Fruit fly (Drosophila melanogaster): Measurements from ENCODE around the gene CG6763.

Gene CG6763

dm6 chr3R:23314332-23314731 is 30.5 kb downstream of the CG6763 start (continued):
- TF ChIP-seq CG17361 (GFP tag; IDR thresholded peaks at IDR 0.05) = no peak
- TF ChIP-seq cad (GFP tag; optimal IDR thresholded peaks at IDR 0.05) = no peak
- peak; percentile 56 for TF ChIP-seq CG10543 (GFP tag; optimal IDR thresholded peaks at IDR 0.05)
- no peak for TF ChIP-seq luna (GFP tag; optimal IDR thresholded peaks at IDR 0.05)
- TF ChIP-seq CG14965 (GFP tag; optimal IDR thresholded peaks at IDR 0.05; ENCODE audit: borderline replicate concordance) = peak; percentile 28
- TF ChIP-seq ems (GFP tag; optimal IDR thresholded peaks at IDR 0.05) = no peak
- no peak for TF ChIP-seq CG10209 (GFP tag; optimal IDR thresholded peaks at IDR 0.05)
- TF ChIP-seq nerfin-1 (tag; optimal IDR thresholded peaks at IDR 0.05) = peak; percentile 52
- no peak for TF ChIP-seq Dll (GFP tag; IDR thresholded peaks at IDR 0.05; ENCODE audit: partially characterized antibody)
- TF ChIP-seq CG18619 (GFP tag; optimal IDR thresholded peaks at IDR 0.05) = no peak
- TF ChIP-seq Bdp1 (GFP tag; optimal IDR thresholded peaks at IDR 0.05) = no peak
- peak; percentile 61 for TF ChIP-seq Fer1 (GFP tag; optimal IDR thresholded peaks at IDR 0.05)
- TF ChIP-seq CG4854 (GFP tag; optimal IDR thresholded peaks at IDR 0.05) = no peak
- TF ChIP-seq tin (GFP tag; optimal IDR thresholded peaks at IDR 0.05) = no peak
- peak; percentile 56; the same call in 1 of the 2 replicates for TF ChIP-seq onecut (GFP tag; IDR thresholded peaks at IDR 0.05)
- no peak for TF ChIP-seq ase (GFP tag; IDR thresholded peaks at IDR 0.05)
- peak; percentile 48 for TF ChIP-seq unpg (GFP tag; optimal IDR thresholded peaks at IDR 0.05)
- no peak for TF ChIP-seq lola (GFP tag; optimal IDR thresholded peaks at IDR 0.05)
- TF ChIP-seq CG12104 (GFP tag; optimal IDR thresholded peaks at IDR 0.05) = peak; percentile 25
- TF ChIP-seq bsh (GFP tag; optimal IDR thresholded peaks at IDR 0.05) = peak; percentile 27 to 41
- TF ChIP-seq exex (tag; optimal IDR thresholded peaks at IDR 0.05) = peak; percentile 21
- no peak for TF ChIP-seq Hr39 (optimal IDR thresholded peaks at IDR 0.05)
- TF ChIP-seq eve (GFP tag; optimal IDR thresholded peaks at IDR 0.05) = no peak
- TF ChIP-seq lmd (GFP tag; IDR thresholded peaks at IDR 0.05) = no peak
- no peak for TF ChIP-seq Lpt (GFP tag; optimal IDR thresholded peaks at IDR 0.05)
- TF ChIP-seq CG2129 (GFP tag; IDR thresholded peaks at IDR 0.05; ENCODE audit: partially characterized antibody) = no peak
- TF ChIP-seq Bgb (GFP tag; IDR thresholded peaks at IDR 0.05; ENCODE audit: partially characterized antibody) = no peak
- TF ChIP-seq wor (GFP tag; IDR thresholded peaks at IDR 0.05) = no peak
- peak; percentile 87 to 93 for TF ChIP-seq Trl (optimal IDR thresholded peaks at IDR 0.05)
- TF ChIP-seq Trl (GFP tag; optimal IDR thresholded peaks at IDR 0.05) = peak; percentile 60
- no peak for TF ChIP-seq en (GFP tag; optimal IDR thresholded peaks at IDR 0.05)
- peak; percentile 54 for TF ChIP-seq CG6765 (GFP tag; optimal IDR thresholded peaks at IDR 0.05)
- TF ChIP-seq sqz (GFP tag; optimal IDR thresholded peaks at IDR 0.05) = peak; percentile 70
- TF ChIP-seq CG10366 (GFP tag; IDR thresholded peaks at IDR 0.05) = no peak; the same call in 1 of the 2 replicates
- TF ChIP-seq Atf6 (GFP tag; IDR thresholded peaks at IDR 0.05) = peak; percentile 51
- no peak for TF ChIP-seq CG3995 (GFP tag; optimal IDR thresholded peaks at IDR 0.05)
- TF ChIP-seq Hsf (GFP tag; optimal IDR thresholded peaks at IDR 0.05) = peak; percentile 3
- no peak for TF ChIP-seq ttk (GFP tag; IDR thresholded peaks at IDR 0.05)
- TF ChIP-seq CG4424 (GFP tag; optimal IDR thresholded peaks at IDR 0.05) = peak; percentile 20
- TF ChIP-seq CG15011 (GFP tag; optimal IDR thresholded peaks at IDR 0.05) = peak; percentile 18
- TF ChIP-seq cas (GFP tag; IDR thresholded peaks at IDR 0.05) = no peak
- no peak for TF ChIP-seq B-H1 (GFP tag; IDR thresholded peaks at IDR 0.05)
- TF ChIP-seq CG12071 (GFP tag; optimal IDR thresholded peaks at IDR 0.05) = peak; percentile 58
- TF ChIP-seq Mes4 (GFP tag; optimal IDR thresholded peaks at IDR 0.05) = peak; percentile 19
- TF ChIP-seq dimm (GFP tag; IDR thresholded peaks at IDR 0.05) = no peak
- TF ChIP-seq CG4282 (GFP tag; optimal IDR thresholded peaks at IDR 0.05) = no peak
- TF ChIP-seq nau (GFP tag; optimal IDR thresholded peaks at IDR 0.05) = peak; percentile 65
- peak; percentile 27 for TF ChIP-seq trem (tag; optimal IDR thresholded peaks at IDR 0.05)
- no peak for TF ChIP-seq D19A (tag; optimal IDR thresholded peaks at IDR 0.05)
- no peak for TF ChIP-seq Opbp (GFP tag; IDR thresholded peaks at IDR 0.05; ENCODE audit: partially characterized antibody)
- no peak for TF ChIP-seq sima (GFP tag; optimal IDR thresholded peaks at IDR 0.05)
- TF ChIP-seq vnd (GFP tag; IDR thresholded peaks at IDR 0.05; ENCODE audit: partially characterized antibody) = no peak

Measured in whole organism, embryonic.